Worm (Caenorhabditis elegans): Measurements from ENCODE around the gene cyp-33C9.

ce11 chrV:3127670-3128069, 33.3 kb upstream of the cyp-33C9 start, which contains the start of gene Y73C8C.10:
- TF ChIP-seq unc-62 (GFP tag; optimal IDR thresholded peaks at IDR 0.05) (no peak), sma-9 (GFP tag; optimal IDR thresholded peaks at IDR 0.05) (no peak), sma-9 (tag; optimal IDR thresholded peaks at IDR 0.05) (no peak), nhr-11 (tag; optimal IDR thresholded peaks at IDR 0.05) (no peak), zag-1 (tag; optimal IDR thresholded peaks at IDR 0.05) (no peak), lin-39 (tag; optimal IDR thresholded peaks at IDR 0.05) (no peak), elt-3 (tag; optimal IDR thresholded peaks at IDR 0.05) (no peak)

Data from whole organism, L2 larva.